Worm (Caenorhabditis elegans) whole organism, dauer: ENCODE results near the gene T20B3.14.

Experiments
- unc-62 ChIP-seq: sonication (generic microtip); optimal IDR thresholded peaks from 2 replicates; lab custom pipeline; 2017; ENCODE audit warnings: missing biosample characterization, missing genetic modification reagents, missing genetic modification characterization

Gene T20B3.14

ce11 chrV:16831310-16831709, 10.2 kb upstream of the T20B3.14 start:
- TF ChIP-seq unc-62: no peak

- TF ChIP-seq unc-62: no peak
These were observed 8.3 kb upstream of the T20B3.14 start, which contains the start of gene srh-214 for ce11 chrV:16829396-16829795. TSS of gene srh-214 (minus strand) at chrV:16829755.

- no peak for TF ChIP-seq unc-62
These were observed 6.4 kb upstream of the T20B3.14 start, which contains the start of gene srh-216 for ce11 chrV:16827485-16827884. TSS of gene srh-216 (minus strand) at chrV:16827585.

- no peak for TF ChIP-seq unc-62
These were observed 4.4 kb downstream of the T20B3.14 start for ce11 chrV:16816707-16817106.

ce11 chrV:16815261-16815660, 5.9 kb downstream of the T20B3.14 start, which contains the start of gene T20B3.1:
TSS of gene T20B3.1 (plus strand) at chrV:16815561.
- no peak for TF ChIP-seq unc-62

ce11 chrV:16814541-16815207, 6.4 kb downstream of the T20B3.14 start:
- no peak for TF ChIP-seq unc-62

ce11 chrV:16812371-16812770, 8.7 kb downstream of the T20B3.14 start:
- no peak for TF ChIP-seq unc-62

ce11 chrV:16811841-16812240, 9.3 kb downstream of the T20B3.14 start:
- no peak for TF ChIP-seq unc-62

- no peak for TF ChIP-seq unc-62
These were observed 13.0 kb downstream of the T20B3.14 start for ce11 chrV:16808168-16808567.

ce11 chrV:16804795-16805194, 16.3 kb downstream of the T20B3.14 start:
- no peak for TF ChIP-seq unc-62

- TF ChIP-seq unc-62: no peak
These were observed 18.5 kb downstream of the T20B3.14 start, which contains the start of gene cand-1 for ce11 chrV:16802572-16802971. TSS of gene cand-1 (plus strand) at chrV:16802872.

- no peak for TF ChIP-seq unc-62
These were observed 20.6 kb downstream of the T20B3.14 start for ce11 chrV:16800484-16800883.

ce11 chrV:16794828-16795354, 26.2 kb downstream of the T20B3.14 start, which contains the start of the genes ctps-1 and pus-1:
TSS of gene ctps-1 (plus strand) at chrV:16794878.
TSS of gene pus-1 (minus strand) at chrV:16794952.
- TF ChIP-seq unc-62: no peak

ce11 chrV:16794079-16794478, 27.0 kb downstream of the T20B3.14 start:
- TF ChIP-seq unc-62: no peak

- no peak for TF ChIP-seq unc-62
These were observed 27.8 kb downstream of the T20B3.14 start for ce11 chrV:16793312-16793711.

- no peak for TF ChIP-seq unc-62
These were observed 28.4 kb downstream of the T20B3.14 start for ce11 chrV:16792717-16793116.

- TF ChIP-seq unc-62: no peak
These were observed 32.2 kb downstream of the T20B3.14 start, which contains the start of gene immt-2 for ce11 chrV:16788967-16789366. TSS of gene immt-2 (plus strand) at chrV:16789267.

- TF ChIP-seq unc-62: no peak
These were observed 35.1 kb downstream of the T20B3.14 start for ce11 chrV:16786012-16786411.
